Worm (Caenorhabditis elegans) whole organism, L1 larva: Measurements from ENCODE around the gene Y54F10AL.1.

Experiments
- ces-1 ChIP-seq: fragments of 150-350 bp; optimal IDR thresholded peaks from 2 replicates; lab custom pipeline; 2014; ENCODE audit warnings: missing biosample characterization, missing genetic modification reagents, missing genetic modification characterization
- egl-13 ChIP-seq: sonication (generic microtip); optimal IDR thresholded peaks from 2 replicates; lab custom pipeline; 2016; ENCODE audit warnings: missing genotype, missing genetic modification reagents, missing genetic modification characterization, missing compliant biosample characterization

DNA sequence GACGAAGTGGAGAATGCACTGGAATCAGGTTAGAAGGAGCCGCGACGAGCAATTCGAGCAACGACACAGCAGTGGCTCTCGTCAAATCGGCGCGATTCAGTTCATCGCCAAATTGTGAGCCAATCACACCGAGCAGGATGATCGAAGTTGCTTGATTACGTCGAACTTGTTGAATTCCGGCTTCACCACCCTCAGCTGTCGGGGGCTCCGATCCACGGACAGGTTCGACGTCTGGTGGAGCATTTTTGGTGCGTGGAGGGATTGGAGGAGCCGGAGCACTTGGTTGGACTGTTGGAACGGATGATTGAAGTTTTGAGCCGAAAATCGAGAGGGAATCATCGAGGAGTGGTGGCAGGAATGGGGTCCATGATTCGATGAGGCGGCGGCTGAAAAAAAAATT, 28.0 kb downstream of the Y54F10AL.1 start:
- TF ChIP-seq ces-1 (no peak), egl-13 (tag; lab: Kevin White, UChicago) (no peak)
